Worm (Caenorhabditis elegans) whole organism, dauer: ENCODE measurements around the gene cec-7.

ENCODE experiments used
- unc-62 ChIP-seq: sonication (generic microtip); optimal IDR thresholded peaks from 2 replicates; lab custom pipeline; 2017; ENCODE audit warnings: missing biosample characterization, missing genetic modification reagents, missing genetic modification characterization

Gene cec-7

DNA sequence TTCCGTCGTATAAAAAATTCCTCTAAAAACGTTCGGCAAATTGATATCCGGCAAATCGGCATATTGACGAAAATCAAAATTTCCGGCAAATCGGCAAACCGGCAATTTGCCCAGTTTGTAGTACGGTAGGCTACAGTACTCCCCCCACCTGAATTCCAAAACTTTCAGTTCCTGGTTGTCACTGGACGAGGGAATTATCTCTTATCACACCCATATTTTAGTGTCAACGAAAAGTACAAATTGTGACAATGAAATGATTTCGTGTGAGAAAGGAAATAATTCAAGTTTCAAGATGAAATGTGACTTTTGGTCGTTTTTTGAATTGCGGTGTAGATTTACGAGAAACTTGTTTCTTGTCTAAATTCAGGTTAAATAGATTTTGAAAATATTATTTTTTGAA lies 44.3 kb downstream of the cec-7 start:
- no peak for TF ChIP-seq unc-62 (GFP tag; lab: Kevin White, UChicago)

DNA sequence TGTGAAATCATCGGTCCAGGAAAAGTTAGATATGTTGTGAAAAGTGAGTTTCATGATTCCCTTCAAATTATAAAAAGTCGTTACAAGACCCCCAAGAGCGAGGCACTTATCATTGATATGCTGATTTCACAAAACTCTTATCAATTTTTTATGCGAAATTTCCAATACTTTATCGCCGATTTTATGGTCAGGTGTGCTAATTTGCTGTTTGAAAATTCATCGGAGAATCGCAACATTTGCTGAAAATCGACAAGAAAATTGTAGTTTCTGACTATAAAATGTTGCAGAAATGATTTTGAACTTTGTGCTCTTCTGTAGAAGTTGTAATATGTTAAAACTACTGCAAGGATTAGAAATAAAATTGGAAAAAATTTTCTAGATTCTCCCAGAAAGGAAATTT lies 45.7 kb downstream of the cec-7 start:
- TF ChIP-seq unc-62 (GFP tag; lab: Kevin White, UChicago): no peak

- no peak for TF ChIP-seq unc-62 (GFP tag; lab: Kevin White, UChicago)
Observed at ce11 chrIII:12829068-12829467, 48.3 kb downstream of the cec-7 start, which contains the start of gene Y37D8A.3. Gene Y37D8A.3 (plus strand): TSS chrIII:12829368.
